Fruit fly (Drosophila melanogaster): ENCODE data around the gene CG13310.
A peak's percentile ranks its signal among the peaks of the same experiment; 100 is the strongest.

CG13310 gene

DNA sequence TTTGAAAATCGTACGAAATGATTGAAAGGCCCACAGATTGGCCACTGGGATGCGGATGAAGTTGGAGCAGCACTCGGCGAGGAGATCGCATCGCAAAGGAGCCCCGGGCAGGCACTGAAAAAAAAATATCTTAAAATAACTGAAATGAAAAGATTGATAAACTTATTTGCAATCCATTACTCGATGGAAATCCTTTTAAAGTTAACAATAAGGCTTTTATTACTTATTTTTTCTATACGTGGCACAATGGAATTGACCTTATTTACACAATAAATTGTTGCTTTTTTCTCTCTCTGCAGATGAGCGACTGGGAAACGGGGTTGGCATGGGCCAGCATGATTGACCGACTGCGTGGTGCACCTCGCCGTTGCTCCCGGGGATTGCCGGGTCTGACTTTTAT, 49.1 kb downstream of the CG13310 start (continued):
- TF ChIP-seq ham (GFP tag; IDR thresholded peaks at IDR 0.05) (no peak), mld (GFP tag; IDR thresholded peaks at IDR 0.05; ENCODE audit: partially characterized antibody) (no peak), fu2 (GFP tag; optimal IDR thresholded peaks at IDR 0.05) (no peak), Med (GFP tag) (peak; percentile 66), E2f1 (GFP tag; IDR thresholded peaks at IDR 0.05) (0 out of 2 replicates have a peak, but pooled peaks have one; percentile 18), Tbp (GFP tag; optimal IDR thresholded peaks at IDR 0.05) (no peak), gro (GFP tag; optimal IDR thresholded peaks at IDR 0.05) (no peak), p53 (GFP tag; optimal IDR thresholded peaks at IDR 0.05) (peak; percentile 3), Hey (tag; optimal IDR thresholded peaks at IDR 0.05) (no peak), nmo (GFP tag; optimal IDR thresholded peaks at IDR 0.05) (peak; percentile 66), CG14050 (GFP tag; IDR thresholded peaks at IDR 0.05) (peak; percentile 32; the same call in 1 of the 3 replicates), ash1 (GFP tag; optimal IDR thresholded peaks at IDR 0.05) (no peak), CG9932 (GFP tag; IDR thresholded peaks at IDR 0.05) (no peak), Doc2 (GFP tag; IDR thresholded peaks at IDR 0.05) (no peak), CG7357 (GFP tag; IDR thresholded peaks at IDR 0.05) (no peak), CG3838 (GFP tag; optimal IDR thresholded peaks at IDR 0.05) (no peak), CG11247 (GFP tag; IDR thresholded peaks at IDR 0.05) (no peak), Usf (GFP tag; optimal IDR thresholded peaks at IDR 0.05) (no peak), Sin3A (optimal IDR thresholded peaks at IDR 0.05) (no peak), dimm (GFP tag; IDR thresholded peaks at IDR 0.05) (no peak), CG17385 (GFP tag; optimal IDR thresholded peaks at IDR 0.05) (peak; percentile 36), Ets65A (GFP tag) (peak; percentile 21), NC2β (GFP tag; optimal IDR thresholded peaks at IDR 0.05) (peak; percentile 12), grn (GFP tag; optimal IDR thresholded peaks at IDR 0.05) (no peak), crc (GFP tag; optimal IDR thresholded peaks at IDR 0.05) (no peak), tio (GFP tag; optimal IDR thresholded peaks at IDR 0.05) (peak; percentile 15), Hand (GFP tag; optimal IDR thresholded peaks at IDR 0.05) (no peak), aop (GFP tag; IDR thresholded peaks at IDR 0.05) (no peak), vnd (GFP tag; IDR thresholded peaks at IDR 0.05; ENCODE audit: partially characterized antibody) (no peak), Ssrp (tag; optimal IDR thresholded peaks at IDR 0.05) (peak; percentile 65), CG32772 (GFP tag; IDR thresholded peaks at IDR 0.05) (peak; percentile 57), klu (GFP tag; IDR thresholded peaks at IDR 0.05) (no peak), Sry-β (GFP tag; optimal IDR thresholded peaks at IDR 0.05) (no peak), CG11085 (GFP tag; IDR thresholded peaks at IDR 0.05) (no peak), nerfin-1 (tag; optimal IDR thresholded peaks at IDR 0.05) (no peak), B-H1 (GFP tag; IDR thresholded peaks at IDR 0.05) (peak; percentile 49), wek (GFP tag; optimal IDR thresholded peaks at IDR 0.05) (no peak), Six4 (GFP tag; optimal IDR thresholded peaks at IDR 0.05) (no peak), psq (GFP tag; optimal IDR thresholded peaks at IDR 0.05) (no peak), sim (GFP tag; IDR thresholded peaks at IDR 0.05) (peak; percentile 52; the same call in 1 of the 2 replicates), en (GFP tag; optimal IDR thresholded peaks at IDR 0.05) (no peak), fd96Cb (tag; optimal IDR thresholded peaks at IDR 0.05) (peak; percentile 63), CG7372 (GFP tag; IDR thresholded peaks at IDR 0.05) (no peak; the same call in 1 of the 2 replicates), fd64A (GFP tag; optimal IDR thresholded peaks at IDR 0.05) (peak; percentile 0), Stat92E (GFP tag; optimal IDR thresholded peaks at IDR 0.05) (no peak), bsh (GFP tag; optimal IDR thresholded peaks at IDR 0.05) (peak in 1 of 2 experiments; percentile 72), Blimp-1 (GFP tag; optimal IDR thresholded peaks at IDR 0.05) (peak; percentile 71), cato (GFP tag; optimal IDR thresholded peaks at IDR 0.05; ENCODE audit: borderline replicate concordance) (peak; percentile 27), Mad (GFP tag; optimal IDR thresholded peaks at IDR 0.05) (peak; percentile 2), Xbp1 (GFP tag; optimal IDR thresholded peaks at IDR 0.05) (peak; percentile 65), CG32532 (GFP tag; IDR thresholded peaks at IDR 0.05) (no peak), dmrt11E (tag; optimal IDR thresholded peaks at IDR 0.05) (no peak)

Measured in whole organism, embryonic.